Fruit fly (Drosophila melanogaster) whole organism, embryonic: ENCODE results near the gene CG9920.

Experiments
- Adf1 ChIP-seq: fragments of 200-800 bp; sonication (Bioruptor generic); IDR thresholded peaks from 2 replicates; pipeline ENCODE4 v1.3.6; 2022; ENCODE audit warnings: missing biosample characterization, missing genetic modification characterization
- Atf6 ChIP-seq: fragments of 200-800 bp; sonication (Bioruptor generic); IDR thresholded peaks from 2 replicates; pipeline ENCODE4 v1.3.6; 2022; ENCODE audit warnings: missing biosample characterization, missing genetic modification characterization
- Bgb ChIP-seq: fragments of 200-800 bp; sonication (Bioruptor generic); IDR thresholded peaks from 2 replicates; pipeline ENCODE4 v1.3.6; 2022; ENCODE audit warnings: missing biosample characterization, missing genetic modification characterization; ENCODE audit not compliant: partially characterized antibody
- CG10565 ChIP-seq: fragments of 200-800 bp; sonication (Bioruptor generic); optimal IDR thresholded peaks from 3 replicates; lab custom pipeline; 2016; ENCODE audit warnings: missing biosample characterization, mild to moderate bottlenecking, missing genetic modification characterization
- CG13296 ChIP-seq: fragments of 200-800 bp; sonication (Bioruptor generic); optimal IDR thresholded peaks from 3 replicates; lab custom pipeline; 2018; ENCODE audit warnings: missing biosample characterization, mild to moderate bottlenecking, missing genetic modification characterization
- CG15479 ChIP-seq: fragments of 200-800 bp; sonication (Bioruptor generic); optimal IDR thresholded peaks from 3 replicates; lab custom pipeline; 2019; ENCODE audit warnings: missing biosample characterization, mild to moderate bottlenecking, missing genetic modification characterization, moderate library complexity
- CG15514 ChIP-seq: fragments of 200-800 bp; sonication (Bioruptor generic); optimal IDR thresholded peaks from 3 replicates; lab custom pipeline; 2017; ENCODE audit warnings: missing biosample characterization, missing genetic modification characterization, mild to moderate bottlenecking, moderate library complexity, missing genetic modification reagents
- CG16813 ChIP-seq: fragments of 200-800 bp; sonication (Bioruptor generic); IDR thresholded peaks from 3 replicates; pipeline ENCODE4 v1.3.6; 2022; ENCODE audit warnings: missing biosample characterization, missing genetic modification characterization; ENCODE audit not compliant: partially characterized antibody
- CG17385 ChIP-seq: fragments of 200-800 bp; sonication (Bioruptor generic); optimal IDR thresholded peaks from 3 replicates; lab custom pipeline; 2018; ENCODE audit warnings: missing biosample characterization, mild to moderate bottlenecking, missing genetic modification characterization
- CG17912 ChIP-seq: fragments of 200-800 bp; sonication (Bioruptor generic); optimal IDR thresholded peaks from 2 replicates; lab custom pipeline; 2018; ENCODE audit warnings: missing biosample characterization, mild to moderate bottlenecking, missing genetic modification characterization
- CG18619 ChIP-seq: fragments of 200-800 bp; sonication (Bioruptor generic); optimal IDR thresholded peaks from 3 replicates; lab custom pipeline; 2017; ENCODE audit warnings: missing biosample characterization, mild to moderate bottlenecking, missing genetic modification characterization
- CG2889 ChIP-seq: fragments of 200-800 bp; sonication (Bioruptor generic); IDR thresholded peaks from 3 replicates; pipeline ENCODE4 v1.3.6; 2022; ENCODE audit warnings: missing biosample characterization, missing genetic modification characterization
- CG31365 ChIP-seq: fragments of 200-800 bp; sonication (Bioruptor generic); optimal IDR thresholded peaks from 2 replicates; lab custom pipeline; 2018; ENCODE audit warnings: missing biosample characterization, mild to moderate bottlenecking, missing genetic modification characterization
- CG42726 ChIP-seq: fragments of 200-800 bp; sonication (Bioruptor generic); IDR thresholded peaks from 2 replicates; pipeline ENCODE4 v1.3.6; 2022; ENCODE audit warnings: missing biosample characterization, missing genetic modification characterization; ENCODE audit not compliant: partially characterized antibody
- CG5180 ChIP-seq: fragments of 200-800 bp; sonication (Bioruptor generic); optimal IDR thresholded peaks from 3 replicates; lab custom pipeline; 2017; ENCODE audit warnings: missing biosample characterization, missing genetic modification characterization, mild to moderate bottlenecking, moderate library complexity, missing genetic modification reagents
- CG7745 ChIP-seq: fragments of 200-800 bp; sonication (Bioruptor generic); optimal IDR thresholded peaks from 2 replicates; lab custom pipeline; 2018; ENCODE audit warnings: missing biosample characterization, mild to moderate bottlenecking, missing genetic modification characterization, moderate library complexity
- CG9437 ChIP-seq: fragments of 200-800 bp; sonication (Bioruptor generic); optimal IDR thresholded peaks from 2 replicates; lab custom pipeline; 2018; ENCODE audit warnings: missing biosample characterization, mild to moderate bottlenecking, missing genetic modification characterization
- CG9727 ChIP-seq: fragments of 200-800 bp; sonication (Bioruptor generic); optimal IDR thresholded peaks from 3 replicates; lab custom pipeline; 2017; ENCODE audit warnings: missing biosample characterization, mild to moderate bottlenecking, missing genetic modification characterization
- CkIIα-i1 ChIP-seq: fragments of 200-800 bp; sonication (Bioruptor generic); IDR thresholded peaks from 2 replicates; pipeline ENCODE4 v1.3.6; 2022; ENCODE audit warnings: missing biosample characterization, missing genetic modification characterization
- Dbx ChIP-seq: fragments of 200-800 bp; sonication (Bioruptor generic); IDR thresholded peaks from 3 replicates; pipeline ENCODE4 v1.3.6; 2022; ENCODE audit warnings: missing biosample characterization, missing genetic modification characterization
- Drgx ChIP-seq: fragments of 200-800 bp; sonication (Bioruptor generic); IDR thresholded peaks from 2 replicates; pipeline ENCODE4 v1.3.6; 2022; ENCODE audit warnings: missing biosample characterization, missing genetic modification characterization
- E2f1 ChIP-seq: fragments of 200-800 bp; sonication (Bioruptor generic); IDR thresholded peaks from 2 replicates; pipeline ENCODE4 v1.3.6; 2022; ENCODE audit warnings: missing biosample characterization, missing genetic modification characterization
- Fer3 ChIP-seq: fragments of 200-800 bp; sonication (Bioruptor generic); optimal IDR thresholded peaks from 2 replicates; lab custom pipeline; 2018; ENCODE audit warnings: missing biosample characterization, mild to moderate bottlenecking, missing genetic modification characterization, moderate library complexity
- H15 ChIP-seq: fragments of 200-800 bp; sonication (Bioruptor generic); IDR thresholded peaks from 3 replicates; pipeline ENCODE4 v1.3.6; 2022; ENCODE audit warnings: missing biosample characterization, missing genetic modification characterization
- Lpt ChIP-seq: fragments of >200 bp; optimal IDR thresholded peaks from 2 replicates; lab custom pipeline; 2018; ENCODE audit warnings: missing biosample characterization, missing genetic modification characterization
- Mad ChIP-seq: fragments of 200-800 bp; sonication (Bioruptor generic); optimal IDR thresholded peaks from 2 replicates; lab custom pipeline; 2016; ENCODE audit warnings: missing biosample characterization, missing genetic modification characterization
- Scr ChIP-seq: fragments of 200-800 bp; sonication (Bioruptor generic); IDR thresholded peaks from 2 replicates; pipeline ENCODE4 v1.3.6; 2022; ENCODE audit warnings: missing biosample characterization, missing genetic modification characterization; ENCODE audit not compliant: partially characterized antibody
- Side ChIP-seq: fragments of 200-800 bp; sonication (Bioruptor generic); optimal IDR thresholded peaks from 2 replicates; lab custom pipeline; 2016; ENCODE audit warnings: missing biosample characterization, missing genetic modification characterization
- Six4 ChIP-seq: fragments of 200-800 bp; sonication (Bioruptor generic); optimal IDR thresholded peaks from 2 replicates; lab custom pipeline; 2016; ENCODE audit warnings: missing biosample characterization, missing genetic modification characterization
- Tbp ChIP-seq: fragments of >200 bp; optimal IDR thresholded peaks from 2 replicates; lab custom pipeline; 2018; ENCODE audit warnings: missing biosample characterization, missing genetic modification characterization
- Trl ChIP-seq, 3 experiments: fragments of >200 bp in 2 of 3; fragments of 200-800 bp in 1 of 3; sonication (Bioruptor generic) in 1 of 3; optimal IDR thresholded peaks; 2 replicates in 1 of 3; 3 replicates in 2 of 3; lab custom pipeline; 2016 to 2017; ENCODE audit warnings: missing biosample characterization in 1 of 3, missing genetic modification characterization in 1 of 3
- az2 ChIP-seq: fragments of 200-800 bp; sonication (Bioruptor generic); optimal IDR thresholded peaks from 3 replicates; lab custom pipeline; 2016; ENCODE audit warnings: missing biosample characterization, missing genetic modification characterization
- crol ChIP-seq: fragments of 200-800 bp; sonication (Bioruptor generic); IDR thresholded peaks from 2 replicates; pipeline ENCODE4 v1.3.6; 2022; ENCODE audit warnings: missing biosample characterization, missing genetic modification characterization
- dm ChIP-seq: fragments of 200-800 bp; sonication (Bioruptor generic); optimal IDR thresholded peaks from 3 replicates; lab custom pipeline; 2016; ENCODE audit warnings: missing biosample characterization, missing genetic modification characterization
- dmrt11E ChIP-seq: fragments of 200-800 bp; sonication (Bioruptor generic); optimal IDR thresholded peaks from 3 replicates; lab custom pipeline; 2018; ENCODE audit warnings: missing biosample characterization, mild to moderate bottlenecking, missing genetic modification characterization, moderate library complexity
- dpn ChIP-seq, 2 experiments: fragments of 200-800 bp; sonication (Bioruptor generic); optimal IDR thresholded peaks; 3 replicates each; lab custom pipeline; 2016; ENCODE audit warnings: missing biosample characterization in 2 of 2, missing genetic modification characterization in 2 of 2
- eve ChIP-seq, 2 experiments: fragments of >200 bp; optimal IDR thresholded peaks; 2 replicates each; lab custom pipeline; 2017; ENCODE audit warnings: missing biosample characterization in 2 of 2, missing genetic modification characterization in 2 of 2
- eyg ChIP-seq: fragments of 200-800 bp; sonication (Bioruptor generic); optimal IDR thresholded peaks from 3 replicates; lab custom pipeline; 2016; ENCODE audit warnings: missing biosample characterization, missing genetic modification characterization
- gsb-n ChIP-seq: fragments of 200-800 bp; sonication (Bioruptor generic); optimal IDR thresholded peaks from 3 replicates; lab custom pipeline; 2018; ENCODE audit warnings: missing biosample characterization, mild to moderate bottlenecking, missing genetic modification characterization
- ham ChIP-seq: fragments of 200-800 bp; sonication (Bioruptor generic); IDR thresholded peaks from 2 replicates; pipeline ENCODE4 v1.3.6; 2022; ENCODE audit warnings: missing biosample characterization, missing genetic modification characterization
- mirr ChIP-seq: fragments of 200-800 bp; sonication (Bioruptor generic); optimal IDR thresholded peaks from 3 replicates; lab custom pipeline; 2018; ENCODE audit warnings: missing biosample characterization, mild to moderate bottlenecking, missing genetic modification characterization
- mld ChIP-seq: fragments of 200-800 bp; sonication (Bioruptor generic); IDR thresholded peaks from 3 replicates; pipeline ENCODE4 v1.3.6; 2022; ENCODE audit warnings: missing biosample characterization, missing genetic modification characterization; ENCODE audit not compliant: partially characterized antibody
- pum ChIP-seq: fragments of 200-800 bp; sonication (Bioruptor generic); optimal IDR thresholded peaks from 2 replicates; lab custom pipeline; 2016; ENCODE audit warnings: missing biosample characterization, missing genetic modification characterization
- sim ChIP-seq: fragments of 200-800 bp; sonication (Bioruptor generic); IDR thresholded peaks from 2 replicates; pipeline ENCODE4 v1.3.6; 2022; ENCODE audit warnings: missing biosample characterization, missing genetic modification characterization
- slp2 ChIP-seq: fragments of 200-800 bp; sonication (Bioruptor generic); optimal IDR thresholded peaks from 2 replicates; lab custom pipeline; 2016; ENCODE audit warnings: missing biosample characterization, missing genetic modification characterization
- ssp ChIP-seq: fragments of 200-800 bp; sonication (Bioruptor generic); IDR thresholded peaks from 2 replicates; pipeline ENCODE4 v1.3.6; 2022; ENCODE audit warnings: missing biosample characterization, missing genetic modification characterization
- tna ChIP-seq: fragments of 200-800 bp; sonication (Bioruptor generic); IDR thresholded peaks from 2 replicates; pipeline ENCODE4 v1.3.6; 2022; ENCODE audit warnings: missing biosample characterization, missing genetic modification characterization; ENCODE audit not compliant: partially characterized antibody
- tx ChIP-seq: fragments of 200-800 bp; sonication (Bioruptor generic); optimal IDR thresholded peaks from 2 replicates; lab custom pipeline; 2016; ENCODE audit warnings: missing biosample characterization, missing genetic modification characterization
- usp ChIP-seq: fragments of >200 bp; optimal IDR thresholded peaks from 2 replicates; lab custom pipeline; 2017; ENCODE audit warnings: missing biosample characterization, missing genetic modification characterization
- vfl ChIP-seq: fragments of 200-800 bp; sonication (Bioruptor generic); optimal IDR thresholded peaks from 2 replicates; lab custom pipeline; 2016; ENCODE audit warnings: missing biosample characterization, missing genetic modification characterization
- wek ChIP-seq: fragments of 200-800 bp; sonication (Bioruptor generic); optimal IDR thresholded peaks from 3 replicates; lab custom pipeline; 2018; ENCODE audit warnings: missing biosample characterization, mild to moderate bottlenecking, missing genetic modification characterization, moderate library complexity
- yki ChIP-seq: fragments of >200 bp; optimal IDR thresholded peaks from 3 replicates; lab custom pipeline; 2018

CG9920 gene

dm6 chr3R:14048702-14049142 lies 49.2 kb downstream of the CG9920 start (continued):
- TF ChIP-seq CG2889 (GFP tag; lab: Robert Waterston, UW) (no peak), Six4 (GFP tag; lab: Kevin White, UChicago) (no peak), CkIIα-i1 (no peak), Dbx (GFP tag; lab: Robert Waterston, UW) (no peak), ssp (GFP tag; lab: Robert Waterston, UW) (no peak), Atf6 (GFP tag; lab: Robert Waterston, UW) (0 out of 2 replicates have a peak, but pooled peaks have one; percentile 51), Side (GFP tag; lab: Kevin White, UChicago) (no peak), CG5180 (GFP tag; lab: Kevin White, UChicago) (no peak), Trl (optimal IDR thresholded peaks at IDR 0.05; lab: Kevin White, UChicago) (no peak), Trl (GFP tag; optimal IDR thresholded peaks at IDR 0.05; lab: Kevin White, UChicago) (no peak), mld (GFP tag; lab: Robert Waterston, UW) (no peak), crol (GFP tag; lab: Robert Waterston, UW) (no peak), Mad (GFP tag; lab: Kevin White, UChicago) (no peak), tna (GFP tag; lab: Robert Waterston, UW) (no peak), E2f1 (GFP tag; lab: Robert Waterston, UW) (no peak), Tbp (no peak), eyg (GFP tag; lab: Kevin White, UChicago) (no peak), CG13296 (peak; percentile 26), wek (no peak), eve (GFP tag; optimal IDR thresholded peaks at IDR 0.05; lab: Kevin White, UChicago) (no peak), dmrt11E (tag; lab: Kevin White, UChicago) (no peak), CG42726 (no peak), H15 (no peak), pum (GFP tag; lab: Kevin White, UChicago) (no peak), dpn (GFP tag; optimal IDR thresholded peaks at IDR 0.05; lab: Kevin White, UChicago) (peak in 1 of 2 experiments; percentile 14), vfl (GFP tag; lab: Kevin White, UChicago) (no peak), slp2 (GFP tag; lab: Kevin White, UChicago) (no peak), tx (GFP tag; lab: Kevin White, UChicago) (no peak), CG17385 (GFP tag; lab: Kevin White, UChicago) (peak; percentile 9), sim (GFP tag; lab: Robert Waterston, UW) (no peak), CG7745 (tag; lab: Kevin White, UChicago) (no peak), CG9437 (no peak), CG16813 (no peak), Adf1 (GFP tag; lab: Robert Waterston, UW) (no peak), Drgx (GFP tag; lab: Robert Waterston, UW) (0 out of 2 replicates have a peak, but pooled peaks have one; percentile 8), mirr (no peak), az2 (GFP tag; lab: Kevin White, UChicago) (peak; percentile 4), CG31365 (tag; lab: Kevin White, UChicago) (no peak), CG10565 (GFP tag; lab: Kevin White, UChicago) (no peak), yki (lab: Kevin White, UChicago) (no peak), CG18619 (GFP tag; lab: Kevin White, UChicago) (no peak), usp (GFP tag; lab: Kevin White, UChicago) (no peak), CG15479 (GFP tag; lab: Kevin White, UChicago) (no peak), dm (GFP tag; lab: Kevin White, UChicago) (no peak), Fer3 (peak; percentile 21), Lpt (GFP tag; lab: Kevin White, UChicago) (no peak), gsb-n (no peak), CG9727 (GFP tag; lab: Kevin White, UChicago) (no peak), CG15514 (peak; percentile 10), Scr (no peak), Bgb (GFP tag; lab: Robert Waterston, UW) (no peak), CG17912 (GFP tag; lab: Kevin White, UChicago) (no peak), ham (GFP tag; lab: Robert Waterston, UW) (no peak)
